Worm (Caenorhabditis elegans) whole organism, L2 larva: ENCODE results near the gene ZC266.1.

ENCODE experiments used
- R02D3.7 ChIP-seq: fragments of 150-350 bp; optimal IDR thresholded peaks from 2 replicates; lab custom pipeline; 2014; ENCODE audit warnings: missing biosample characterization, missing genetic modification characterization
- blmp-1 ChIP-seq: sonication (generic microtip); optimal IDR thresholded peaks from 2 replicates; lab custom pipeline; 2017; ENCODE audit warnings: missing genetic modification characterization, mild to moderate bottlenecking, missing compliant biosample characterization, antibody characterized with exemption, moderate library complexity; ENCODE audit not compliant: insufficient read depth
- egl-27 ChIP-seq: sonication (generic microtip); optimal IDR thresholded peaks from 3 replicates; lab custom pipeline; 2017; ENCODE audit warnings: missing biosample characterization, missing genetic modification reagents, missing genetic modification characterization
- lin-39 ChIP-seq: fragments of 150-350 bp; optimal IDR thresholded peaks from 2 replicates; lab custom pipeline; 2014; ENCODE audit warnings: missing biosample characterization, missing genetic modification reagents, missing genetic modification characterization
- lsy-2 ChIP-seq, 2 experiments: fragments of 150-350 bp in 1 of 2; sonication (generic microtip) in 1 of 2; optimal IDR thresholded peaks; 2 replicates each; lab custom pipeline; 2014 to 2017; ENCODE audit warnings: missing biosample characterization in 2 of 2, missing genetic modification characterization in 2 of 2
- nhr-237 ChIP-seq: fragments of 150-350 bp; optimal IDR thresholded peaks from 2 replicates; lab custom pipeline; 2014; ENCODE audit warnings: missing biosample characterization, missing genetic modification characterization
- nhr-77 ChIP-seq: fragments of 150-350 bp; optimal IDR thresholded peaks from 2 replicates; lab custom pipeline; 2014; ENCODE audit warnings: missing biosample characterization, missing genetic modification characterization
- snpc-4 ChIP-seq: fragments of 150-350 bp; optimal IDR thresholded peaks from 2 replicates; lab custom pipeline; 2014; ENCODE audit warnings: missing biosample characterization, missing genetic modification characterization
- unc-39 ChIP-seq: fragments of 150-350 bp; optimal IDR thresholded peaks from 2 replicates; lab custom pipeline; 2014; ENCODE audit warnings: missing biosample characterization, missing genetic modification characterization
- zag-1 ChIP-seq: fragments of 150-350 bp; optimal IDR thresholded peaks from 2 replicates; lab custom pipeline; 2014; ENCODE audit warnings: missing biosample characterization, missing genetic modification characterization

- TF ChIP-seq egl-27 (tag; lab: Kevin White, UChicago), result no peak
- no peak for TF ChIP-seq snpc-4 (tag; lab: Kevin White, UChicago)
- TF ChIP-seq unc-39, result no peak
- TF ChIP-seq zag-1, result no peak
- TF ChIP-seq lin-39 (tag; lab: Kevin White, UChicago), result no peak
- TF ChIP-seq R02D3.7, result no peak
- no peak for TF ChIP-seq lsy-2 (tag; optimal IDR thresholded peaks at IDR 0.05; lab: Kevin White, UChicago)
- no peak for TF ChIP-seq nhr-77 (tag; lab: Kevin White, UChicago)
- TF ChIP-seq blmp-1 (tag; lab: Kevin White, UChicago), result no peak
- no peak for TF ChIP-seq nhr-237 (tag; lab: Kevin White, UChicago)
Observed at ce11 chrV:4653093-4653492, 47.0 kb downstream of the ZC266.1 start.
